Fruit fly (Drosophila melanogaster): ENCODE measurements around the gene DCX-EMAP.

dm6 chr3L:14942769-14943168, 39.2 kb downstream of the DCX-EMAP start:
- TF ChIP-seq CG8478 (optimal IDR thresholded peaks at IDR 0.05) = no peak
- TF ChIP-seq CTCF (optimal IDR thresholded peaks at IDR 0.05) = peak; percentile 90 to 95

Measured in S2 (cell line).